Fruit fly (Drosophila melanogaster): ENCODE measurements around the gene CG16972.
A peak's percentile ranks its signal among the peaks of the same experiment; 100 is the strongest.

CG16972 gene

DNA sequence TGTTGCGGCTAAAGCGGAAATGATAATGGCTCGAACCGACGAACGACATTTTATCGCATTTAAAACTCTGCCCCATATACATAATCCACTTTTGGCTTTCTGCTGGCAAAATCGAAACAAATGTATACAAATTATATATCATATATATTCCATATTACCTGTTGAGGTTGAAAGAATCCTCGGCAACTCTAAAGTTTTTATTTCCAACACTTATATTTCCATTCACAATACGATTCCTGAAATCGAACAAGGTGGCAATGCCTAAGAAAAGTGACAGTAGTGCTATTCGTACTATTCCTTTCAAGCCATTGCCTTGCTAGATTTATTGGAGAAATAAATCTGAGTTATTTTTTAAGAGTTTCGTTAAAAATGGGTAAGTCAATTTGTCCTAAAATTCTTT, 44.6 kb downstream of the CG16972 start, which contains the start of gene Pk34A:
Pk34A (plus strand) TSS at position 301 of the 400 bp plus-strand sequence.
- no peak for TF ChIP-seq CG10631 (GFP tag; optimal IDR thresholded peaks at IDR 0.05)

DNA sequence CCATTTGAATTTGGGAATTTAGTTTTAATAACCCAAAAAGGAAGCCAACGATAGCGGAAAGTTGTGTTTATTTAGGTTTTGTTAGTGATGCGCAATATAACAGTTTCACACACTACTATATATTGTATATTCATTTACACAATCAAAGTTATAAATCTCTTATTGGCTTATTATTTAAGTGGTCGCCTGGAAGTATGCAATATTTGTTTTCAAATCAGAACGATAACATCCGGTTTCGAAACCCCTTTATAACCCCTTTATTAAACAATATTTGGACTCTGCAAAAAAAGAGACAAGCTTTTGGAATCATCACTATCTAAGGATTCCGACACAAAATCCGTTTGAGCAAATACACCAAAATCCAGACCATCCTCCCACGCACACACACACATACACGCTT, 45.2 kb downstream of the CG16972 start:
- TF ChIP-seq acj6 (GFP tag; optimal IDR thresholded peaks at IDR 0.05) (no peak), CG6808 (GFP tag; optimal IDR thresholded peaks at IDR 0.05) (peak; percentile 15), CG7368 (GFP tag; optimal IDR thresholded peaks at IDR 0.05) (no peak), esn (GFP tag; optimal IDR thresholded peaks at IDR 0.05) (peak; percentile 9), fd59A (GFP tag; optimal IDR thresholded peaks at IDR 0.05) (no peak), CG6854 (GFP tag; optimal IDR thresholded peaks at IDR 0.05) (peak; percentile 39), CG10631 (GFP tag; optimal IDR thresholded peaks at IDR 0.05) (no peak), dac (GFP tag; optimal IDR thresholded peaks at IDR 0.05) (no peak), Sox14 (GFP tag; optimal IDR thresholded peaks at IDR 0.05) (no peak), eg (GFP tag; IDR thresholded peaks at IDR 0.05) (peak; percentile 18; the same call in 1 of the 3 replicates), fd85E (GFP tag; optimal IDR thresholded peaks at IDR 0.05) (no peak), topi (GFP tag; optimal IDR thresholded peaks at IDR 0.05) (peak; percentile 34), CG8632 (GFP tag; optimal IDR thresholded peaks at IDR 0.05) (peak; percentile 22), vri (GFP tag; optimal IDR thresholded peaks at IDR 0.05) (no peak), CG11762 (GFP tag; optimal IDR thresholded peaks at IDR 0.05; ENCODE audit: insufficient read depth) (no peak), Lpt (GFP tag; optimal IDR thresholded peaks at IDR 0.05) (no peak), CG10669 (GFP tag; optimal IDR thresholded peaks at IDR 0.05) (no peak), lz (GFP tag; optimal IDR thresholded peaks at IDR 0.05) (peak; percentile 2), CG32006 (GFP tag; optimal IDR thresholded peaks at IDR 0.05) (no peak), CG3919 (GFP tag; optimal IDR thresholded peaks at IDR 0.05) (peak; percentile 36), fkh (GFP tag; optimal IDR thresholded peaks at IDR 0.05) (no peak), Ets96B (tag; optimal IDR thresholded peaks at IDR 0.05) (no peak), Gug (GFP tag; IDR thresholded peaks at IDR 0.05) (no peak), Hr4 (GFP tag; optimal IDR thresholded peaks at IDR 0.05) (no peak), CG16779 (tag; optimal IDR thresholded peaks at IDR 0.05) (no peak), Eip78C (GFP tag) (peak; percentile 87), Hr39 (GFP tag; optimal IDR thresholded peaks at IDR 0.05) (no peak), OdsH (GFP tag; optimal IDR thresholded peaks at IDR 0.05) (no peak), CG1621 (tag; optimal IDR thresholded peaks at IDR 0.05) (no peak), CG9139 (GFP tag; optimal IDR thresholded peaks at IDR 0.05) (no peak), Blimp-1 (GFP tag; optimal IDR thresholded peaks at IDR 0.05) (no peak), Eip75B (GFP tag; optimal IDR thresholded peaks at IDR 0.05) (no peak), Smox (GFP tag; optimal IDR thresholded peaks at IDR 0.05) (no peak), Sox102F (GFP tag; optimal IDR thresholded peaks at IDR 0.05) (no peak), Eip93F (GFP tag; optimal IDR thresholded peaks at IDR 0.05) (no peak), CG11902 (GFP tag; optimal IDR thresholded peaks at IDR 0.05) (no peak), cyc (GFP tag; optimal IDR thresholded peaks at IDR 0.05) (no peak), Sox15 (GFP tag; optimal IDR thresholded peaks at IDR 0.05) (no peak), ss (GFP tag; optimal IDR thresholded peaks at IDR 0.05) (peak in 1 of 2 experiments; percentile 13), CG11294 (GFP tag; IDR thresholded peaks at IDR 0.05) (no peak), salr (GFP tag; optimal IDR thresholded peaks at IDR 0.05) (no peak), dsx (GFP tag; optimal IDR thresholded peaks at IDR 0.05; ENCODE audit: poor library complexity, severe bottlenecking) (no peak), pdm3 (GFP tag; optimal IDR thresholded peaks at IDR 0.05) (no peak), Hr38 (GFP tag; optimal IDR thresholded peaks at IDR 0.05) (no peak), CG3032 (tag; optimal IDR thresholded peaks at IDR 0.05) (no peak), CG6276 (GFP tag; optimal IDR thresholded peaks at IDR 0.05) (no peak), CG31627 (GFP tag; optimal IDR thresholded peaks at IDR 0.05) (no peak), CG8319 (GFP tag; optimal IDR thresholded peaks at IDR 0.05) (no peak), CG34406 (GFP tag; optimal IDR thresholded peaks at IDR 0.05) (peak; percentile 16), svp (GFP tag) (no peak)

Data from whole organism, prepupa.